Worm (Caenorhabditis elegans) whole organism, L4/young adult: ENCODE measurements around the gene H41C03.3.

Source experiments
- W03F9.2 ChIP-seq: fragments of 150-350 bp; optimal IDR thresholded peaks from 2 replicates; lab custom pipeline; 2014; ENCODE audit warnings: missing biosample characterization, missing genetic modification characterization
- him-1 ChIP-seq: sonication (generic microtip); optimal IDR thresholded peaks from 2 replicates; lab custom pipeline; 2016; ENCODE audit warnings: missing genotype, missing genetic modification reagents, missing genetic modification characterization, missing compliant biosample characterization

DNA sequence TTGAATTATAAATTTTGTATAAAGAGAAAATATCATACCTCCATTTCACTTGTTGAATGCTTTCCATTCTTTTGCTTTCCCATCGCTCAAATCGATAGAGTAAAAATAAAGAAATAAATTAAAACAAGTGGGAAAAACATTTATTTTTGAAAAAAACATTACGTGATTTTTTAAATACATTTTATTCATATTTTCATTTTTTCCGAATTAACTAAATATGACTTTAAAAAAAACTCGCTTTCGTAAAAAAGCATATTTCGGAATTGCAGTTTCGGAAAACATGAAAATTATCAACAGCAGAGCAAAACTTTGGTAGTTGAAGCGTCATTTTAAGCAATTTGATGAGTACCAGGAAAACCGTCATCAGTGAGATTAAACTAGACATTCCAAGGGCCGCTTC, 46.0 kb upstream of the H41C03.3 start, which contains the start of gene K05F1.8:
- TF ChIP-seq W03F9.2 (tag; lab: Kevin White, UChicago) (no peak), him-1 (tag; lab: Kevin White, UChicago) (no peak)
